Worm (Caenorhabditis elegans) whole organism, mixed stage, embryonic: ENCODE measurements around the gene F20D6.15.

ENCODE experiments used
- elt-1 ChIP-seq: sonication (generic microtip); optimal IDR thresholded peaks from 2 replicates; lab custom pipeline; 2017; ENCODE audit warnings: missing genetic modification characterization, mild to moderate bottlenecking, missing compliant biosample characterization, antibody characterized with exemption, moderate library complexity, borderline replicate concordance; ENCODE audit not compliant: insufficient read depth
- mab-5 ChIP-seq: fragments of 150-350 bp; optimal IDR thresholded peaks from 2 replicates; lab custom pipeline; 2014; ENCODE audit warnings: missing biosample characterization, missing genetic modification characterization
- nhr-237 ChIP-seq: fragments of 150-350 bp; optimal IDR thresholded peaks from 2 replicates; lab custom pipeline; 2014; ENCODE audit warnings: missing biosample characterization, missing genetic modification characterization
- snpc-4 ChIP-seq: fragments of 150-350 bp; optimal IDR thresholded peaks from 2 replicates; lab custom pipeline; 2014; ENCODE audit warnings: missing biosample characterization, missing genetic modification characterization

DNA sequence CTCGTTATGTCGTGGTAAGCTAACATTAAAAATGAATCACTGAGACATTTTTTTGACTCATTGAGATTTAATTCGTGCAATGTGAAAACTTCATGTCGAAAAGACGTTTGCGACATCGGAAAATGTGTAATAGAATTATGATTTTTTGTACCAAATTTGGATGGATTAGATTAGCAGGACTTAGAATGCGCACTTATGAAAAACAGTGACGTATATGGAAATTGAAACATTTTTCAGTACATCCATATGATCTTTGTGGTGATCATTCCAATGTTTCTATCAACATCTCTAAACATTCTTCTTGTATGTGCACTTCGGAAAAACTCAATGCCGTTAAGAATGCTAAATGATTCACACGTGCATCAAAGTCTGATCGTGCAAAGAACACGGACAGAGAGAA lies 43.8 kb downstream of the F20D6.15 start:
- TF ChIP-seq nhr-237 (tag; lab: Kevin White, UChicago), result no peak
- TF ChIP-seq mab-5 (tag; lab: Kevin White, UChicago), result no peak
- TF ChIP-seq elt-1 (tag; lab: Kevin White, UChicago), result no peak
- TF ChIP-seq snpc-4 (tag; lab: Kevin White, UChicago), result no peak
